Fruit fly (Drosophila melanogaster): Measurements from ENCODE around the gene Bmcp.

- no peak for TF ChIP-seq psq (optimal IDR thresholded peaks at IDR 0.05)
- no peak for TF ChIP-seq pan (optimal IDR thresholded peaks at IDR 0.05)
- TF ChIP-seq Dll (optimal IDR thresholded peaks at IDR 0.05) = no peak
These were observed 30.3 kb downstream of the Bmcp start, which contains the start of gene Gr68a for dm6 chr3L:11751005-11751404.

Data from whole organism.